Fruit fly (Drosophila melanogaster) Kc167 (cell line): Measurements from ENCODE around the gene asp.

Experiments
- Myc ChIP-seq: fragments of >200 bp; optimal IDR thresholded peaks from 2 replicates; lab custom pipeline; 2017; ENCODE audit warnings: missing external identifiers
- Sin3A ChIP-seq: fragments of >200 bp; optimal IDR thresholded peaks from 2 replicates; lab custom pipeline; 2018; ENCODE audit warnings: missing external identifiers
- h ChIP-seq: fragments of >200 bp; optimal IDR thresholded peaks from 3 replicates; lab custom pipeline; 2018; ENCODE audit warnings: missing external identifiers
- insv ChIP-seq: fragments of >200 bp; optimal IDR thresholded peaks from 3 replicates; lab custom pipeline; 2018; ENCODE audit warnings: missing external identifiers
- psq ChIP-seq: fragments of >200 bp; optimal IDR thresholded peaks from 2 replicates; lab custom pipeline; 2017; ENCODE audit warnings: missing external identifiers
- ttk ChIP-seq: sonication (Bioruptor generic); optimal IDR thresholded peaks from 2 replicates; lab custom pipeline; 2017; ENCODE audit warnings: missing external identifiers

DNA sequence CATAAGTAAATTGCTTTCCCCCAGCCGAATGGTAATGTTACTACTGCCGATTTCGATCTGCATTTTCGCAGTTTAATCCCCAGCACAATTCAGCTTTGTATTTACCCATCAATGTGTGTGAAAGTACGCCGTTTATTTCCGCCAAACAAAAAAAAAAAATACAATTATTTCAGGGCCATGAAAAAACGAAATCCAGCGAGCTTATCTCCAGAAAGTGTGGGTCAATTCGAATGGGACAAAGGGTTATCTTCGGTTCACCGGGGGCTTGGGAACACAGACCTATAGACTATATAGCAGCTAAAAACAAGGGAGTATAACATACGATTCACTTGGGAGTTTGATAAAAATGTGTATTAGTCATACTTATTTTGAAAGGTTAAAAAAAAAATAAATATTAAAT is 26.6 kb upstream of the asp start:
- TF ChIP-seq psq (lab: Kevin White, UChicago) (no peak), Sin3A (no peak), h (lab: Kevin White, UChicago) (no peak), insv (lab: Kevin White, UChicago) (no peak), ttk (lab: Kevin White, UChicago) (no peak), Myc (no peak)
